Worm (Caenorhabditis elegans): ENCODE measurements around the gene nfyc-1.

nfyc-1 gene

DNA sequence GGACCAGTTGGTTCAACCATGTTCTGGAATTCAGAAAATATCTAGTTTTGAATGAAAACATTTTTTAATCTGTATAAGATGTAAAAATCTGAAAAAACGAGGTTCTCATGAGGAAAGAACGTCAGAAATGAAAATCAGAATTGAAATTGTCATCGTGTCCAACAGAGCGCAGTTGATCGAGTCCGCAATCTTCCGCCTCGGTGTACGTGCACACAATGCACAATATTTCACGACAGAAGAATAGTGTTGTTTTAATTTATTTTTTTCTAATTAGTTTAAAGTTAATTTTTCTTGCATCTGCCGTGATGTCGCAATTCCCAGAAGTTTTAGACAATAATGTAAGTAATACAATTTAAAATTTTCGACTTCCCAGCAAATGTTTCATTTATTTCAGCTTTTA lies at the start of gene nfyc-1:
Gene nfyc-1 (plus strand): TSS at position 268 of the 400 bp plus-strand sequence.
- TF ChIP-seq snpc-4 (tag; optimal IDR thresholded peaks at IDR 0.05) (peak; percentile 27), nhr-28 (tag; optimal IDR thresholded peaks at IDR 0.05) (no peak), fkh-2 (tag; optimal IDR thresholded peaks at IDR 0.05) (no peak), nfya-1 (tag; optimal IDR thresholded peaks at IDR 0.05; ENCODE audit: insufficient read depth) (peak; percentile 65), ceh-9 (tag; optimal IDR thresholded peaks at IDR 0.05) (no peak), nhr-76 (tag; optimal IDR thresholded peaks at IDR 0.05) (no peak), lin-39 (tag; optimal IDR thresholded peaks at IDR 0.05) (peak; percentile 65), nhr-43 (tag; optimal IDR thresholded peaks at IDR 0.05; ENCODE audit: poor library complexity, severe bottlenecking) (no peak), pha-4 (tag; optimal IDR thresholded peaks at IDR 0.05) (peak; percentile 84), tbx-2 (tag; optimal IDR thresholded peaks at IDR 0.05) (no peak), zag-1 (tag; optimal IDR thresholded peaks at IDR 0.05) (no peak), lin-15B (tag; optimal IDR thresholded peaks at IDR 0.05) (peak; percentile 90), ceh-16 (tag; optimal IDR thresholded peaks at IDR 0.05) (no peak), egl-5 (tag; optimal IDR thresholded peaks at IDR 0.05) (peak; percentile 72), pqm-1 (tag; optimal IDR thresholded peaks at IDR 0.05) (no peak), lsy-12 (tag; optimal IDR thresholded peaks at IDR 0.05) (no peak), fos-1 (tag; optimal IDR thresholded peaks at IDR 0.05) (no peak), nhr-67 (tag; optimal IDR thresholded peaks at IDR 0.05) (no peak), egl-27 (tag; optimal IDR thresholded peaks at IDR 0.05) (no peak), eor-1 (tag; optimal IDR thresholded peaks at IDR 0.05) (no peak), sea-2 (GFP tag; optimal IDR thresholded peaks at IDR 0.05) (no peak), skn-1 (tag; optimal IDR thresholded peaks at IDR 0.05) (peak; percentile 99), nhr-237 (tag; optimal IDR thresholded peaks at IDR 0.05) (no peak), daf-12 (tag; optimal IDR thresholded peaks at IDR 0.05) (no peak), ama-1 (optimal IDR thresholded peaks at IDR 0.05) (no peak), hmg-11 (tag; optimal IDR thresholded peaks at IDR 0.05) (peak; percentile 79), nhr-25 (tag; optimal IDR thresholded peaks at IDR 0.05) (peak; percentile 42), ceh-28 (tag; optimal IDR thresholded peaks at IDR 0.05) (no peak), nhr-23 (tag; optimal IDR thresholded peaks at IDR 0.05) (peak; percentile 65), mml-1 (tag; optimal IDR thresholded peaks at IDR 0.05) (no peak)

- no peak for TF ChIP-seq ceh-16 (tag; optimal IDR thresholded peaks at IDR 0.05)
- no peak for TF ChIP-seq ZK546.5 (tag; optimal IDR thresholded peaks at IDR 0.05)
- TF ChIP-seq lsy-12 (tag; optimal IDR thresholded peaks at IDR 0.05) = no peak
- no peak for TF ChIP-seq sea-2 (GFP tag; optimal IDR thresholded peaks at IDR 0.05)
- no peak for TF ChIP-seq ceh-28 (tag; optimal IDR thresholded peaks at IDR 0.05)
- no peak for TF ChIP-seq nhr-237 (tag; optimal IDR thresholded peaks at IDR 0.05)
- TF ChIP-seq nfya-1 (tag; optimal IDR thresholded peaks at IDR 0.05; ENCODE audit: insufficient read depth) = no peak
Measured at ce11 chrII:586-985, 43.1 kb upstream of the nfyc-1 start.

DNA sequence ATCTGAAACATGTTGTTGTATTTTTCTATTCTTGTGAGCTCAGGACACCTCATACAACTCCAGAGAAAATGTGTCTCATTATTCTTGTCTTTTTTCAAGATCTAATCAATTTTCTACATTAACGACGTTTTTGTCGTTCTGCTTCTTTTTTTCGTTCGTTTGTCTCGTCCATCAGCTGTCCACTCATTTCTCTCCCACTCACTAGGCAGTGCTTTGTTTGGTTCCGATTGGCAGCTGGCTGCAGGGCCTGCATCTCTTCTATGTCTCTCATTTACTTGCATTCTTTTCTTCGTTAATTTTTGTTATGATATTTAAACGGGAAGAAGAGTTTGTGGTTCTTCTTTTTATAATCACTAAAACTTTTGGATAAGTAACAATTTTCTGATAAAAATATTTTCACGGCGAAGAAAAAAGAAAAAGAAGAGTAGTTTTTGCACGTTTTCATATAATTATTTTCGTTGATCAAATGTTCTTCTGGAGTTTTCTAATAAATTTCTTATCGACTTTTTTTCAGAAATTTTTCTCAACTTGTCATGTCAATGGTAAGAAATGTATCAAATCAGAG lies 42.3 kb upstream of the nfyc-1 start, which contains the start of gene 2L52.1:
Gene 2L52.1 (plus strand): TSS at position 515 of the 565 bp plus-strand sequence.
- TF ChIP-seq elt-2 (tag; optimal IDR thresholded peaks at IDR 0.05) (no peak), lin-39 (tag; optimal IDR thresholded peaks at IDR 0.05) (peak; percentile 56), mml-1 (tag; optimal IDR thresholded peaks at IDR 0.05) (no peak), nfya-1 (tag; optimal IDR thresholded peaks at IDR 0.05; ENCODE audit: insufficient read depth) (peak; percentile 59), nhr-11 (tag; optimal IDR thresholded peaks at IDR 0.05) (no peak), ceh-16 (tag; optimal IDR thresholded peaks at IDR 0.05) (no peak), nhr-25 (tag; optimal IDR thresholded peaks at IDR 0.05) (no peak), egl-5 (tag; optimal IDR thresholded peaks at IDR 0.05) (peak; percentile 43), unc-39 (tag; optimal IDR thresholded peaks at IDR 0.05) (no peak), hmg-11 (tag; optimal IDR thresholded peaks at IDR 0.05) (peak; percentile 9), nhr-23 (tag; optimal IDR thresholded peaks at IDR 0.05) (no peak), ceh-28 (tag; optimal IDR thresholded peaks at IDR 0.05) (peak; percentile 5), elt-1 (tag; optimal IDR thresholded peaks at IDR 0.05) (no peak), nhr-43 (tag; optimal IDR thresholded peaks at IDR 0.05; ENCODE audit: poor library complexity, severe bottlenecking) (no peak)

ce11 chrII:4793-5192 lies 38.9 kb upstream of the nfyc-1 start:
- TF ChIP-seq zag-1 (tag; optimal IDR thresholded peaks at IDR 0.05) = no peak
- no peak for TF ChIP-seq mdl-1 (tag; optimal IDR thresholded peaks at IDR 0.05)
- TF ChIP-seq ceh-9 (tag; optimal IDR thresholded peaks at IDR 0.05) = no peak
- no peak for TF ChIP-seq jun-1 (tag; optimal IDR thresholded peaks at IDR 0.05)
- TF ChIP-seq eor-1 (tag; optimal IDR thresholded peaks at IDR 0.05) = no peak
- TF ChIP-seq pha-4 (tag; optimal IDR thresholded peaks at IDR 0.05) = no peak
- TF ChIP-seq ceh-82 (tag; optimal IDR thresholded peaks at IDR 0.05) = no peak
- no peak for TF ChIP-seq snpc-4 (tag; optimal IDR thresholded peaks at IDR 0.05)
- no peak for TF ChIP-seq egl-27 (tag; optimal IDR thresholded peaks at IDR 0.05)
- TF ChIP-seq nhr-76 (tag; optimal IDR thresholded peaks at IDR 0.05) = no peak
- no peak for TF ChIP-seq nfya-1 (tag; optimal IDR thresholded peaks at IDR 0.05; ENCODE audit: insufficient read depth)
- TF ChIP-seq unc-39 (tag; optimal IDR thresholded peaks at IDR 0.05) = no peak

All from whole organism, L3 larva.